Worm (Caenorhabditis elegans): ENCODE data around the gene F48E8.2.

ce11 chrIII:5440540-5440939 lies 23.6 kb upstream of the F48E8.2 start, which contains the start of gene W03A5.6:
- TF ChIP-seq dmd-4 (tag; optimal IDR thresholded peaks at IDR 0.05), result no peak
- no peak for TF ChIP-seq lin-13 (GFP tag; optimal IDR thresholded peaks at IDR 0.05)
- TF ChIP-seq zag-1 (tag; optimal IDR thresholded peaks at IDR 0.05), result no peak
- no peak for TF ChIP-seq mab-5 (tag; optimal IDR thresholded peaks at IDR 0.05)
- no peak for TF ChIP-seq ceh-82 (tag; optimal IDR thresholded peaks at IDR 0.05)
- no peak for TF ChIP-seq fos-1 (tag; optimal IDR thresholded peaks at IDR 0.05)
- no peak for TF ChIP-seq egl-27 (tag; optimal IDR thresholded peaks at IDR 0.05)

Data from whole organism, L2 larva.